Worm (Caenorhabditis elegans) whole organism, L2 larva: ENCODE measurements around the gene wrt-10.

ENCODE experiments used
- F13H6.1 ChIP-seq: sonication (generic microtip); optimal IDR thresholded peaks from 2 replicates; lab custom pipeline; 2016; ENCODE audit warnings: missing genetic modification characterization, missing compliant biosample characterization
- alr-1 ChIP-seq: fragments of 150-350 bp; optimal IDR thresholded peaks from 2 replicates; lab custom pipeline; 2014; ENCODE audit warnings: missing biosample characterization, missing genetic modification characterization
- ama-1 ChIP-seq: fragments of 150-350 bp; optimal IDR thresholded peaks from 2 replicates; lab custom pipeline; 2018; ENCODE audit warnings: inconsistent platforms
- ceh-16 ChIP-seq: fragments of 150-350 bp; optimal IDR thresholded peaks from 2 replicates; lab custom pipeline; 2014; ENCODE audit warnings: missing biosample characterization, missing genetic modification characterization
- dmd-4 ChIP-seq: sonication (generic microtip); optimal IDR thresholded peaks from 2 replicates; lab custom pipeline; 2017; ENCODE audit warnings: missing biosample characterization, missing genetic modification characterization
- elt-1 ChIP-seq: fragments of 150-350 bp; optimal IDR thresholded peaks from 2 replicates; lab custom pipeline; 2014; ENCODE audit warnings: missing biosample characterization, missing genetic modification characterization
- elt-3 ChIP-seq: sonication (generic microtip); optimal IDR thresholded peaks from 2 replicates; lab custom pipeline; 2017; ENCODE audit warnings: missing biosample characterization, missing genetic modification characterization
- fos-1 ChIP-seq: fragments of 150-350 bp; optimal IDR thresholded peaks from 2 replicates; lab custom pipeline; 2014; ENCODE audit warnings: missing biosample characterization, missing genetic modification characterization
- lin-11 ChIP-seq: fragments of 150-350 bp; sonication (generic microtip); optimal IDR thresholded peaks from 2 replicates; lab custom pipeline; 2014; ENCODE audit warnings: missing biosample characterization, missing genetic modification characterization, inconsistent platforms, mixed read lengths
- lin-13 ChIP-seq: fragments of 150-350 bp; optimal IDR thresholded peaks from 2 replicates; lab custom pipeline; 2014; ENCODE audit warnings: missing biosample characterization, missing genetic modification reagents, missing genetic modification characterization
- lsy-2 ChIP-seq, 2 experiments: fragments of 150-350 bp in 1 of 2; sonication (generic microtip) in 1 of 2; optimal IDR thresholded peaks; 2 replicates each; lab custom pipeline; 2014 to 2017; ENCODE audit warnings: missing biosample characterization in 2 of 2, missing genetic modification characterization in 2 of 2
- nhr-11 ChIP-seq: fragments of 150-350 bp; optimal IDR thresholded peaks from 2 replicates; lab custom pipeline; 2014; ENCODE audit warnings: missing biosample characterization, missing genetic modification characterization
- nhr-23 ChIP-seq: fragments of 150-350 bp; optimal IDR thresholded peaks from 2 replicates; lab custom pipeline; 2014; ENCODE audit warnings: missing biosample characterization, missing genetic modification reagents, missing genetic modification characterization
- nhr-77 ChIP-seq: fragments of 150-350 bp; optimal IDR thresholded peaks from 2 replicates; lab custom pipeline; 2014; ENCODE audit warnings: missing biosample characterization, missing genetic modification characterization
- peb-1 ChIP-seq: fragments of 150-350 bp; optimal IDR thresholded peaks from 2 replicates; lab custom pipeline; 2014; ENCODE audit warnings: missing biosample characterization, missing genetic modification characterization
- sem-4 ChIP-seq: fragments of 150-350 bp; optimal IDR thresholded peaks from 2 replicates; lab custom pipeline; 2014; ENCODE audit warnings: missing biosample characterization, missing genetic modification reagents, missing genetic modification characterization
- skn-1 ChIP-seq: sonication (generic microtip); optimal IDR thresholded peaks from 2 replicates; lab custom pipeline; 2017; ENCODE audit warnings: missing biosample characterization, missing genetic modification characterization
- sma-3 ChIP-seq: sonication (generic microtip); optimal IDR thresholded peaks from 2 replicates; lab custom pipeline; 2016; ENCODE audit warnings: missing genetic modification reagents, missing genetic modification characterization, missing compliant biosample characterization
- unc-39 ChIP-seq: fragments of 150-350 bp; optimal IDR thresholded peaks from 2 replicates; lab custom pipeline; 2014; ENCODE audit warnings: missing biosample characterization, missing genetic modification characterization
- unc-55 ChIP-seq: fragments of 150-350 bp; sonication (generic microtip); optimal IDR thresholded peaks from 3 replicates; lab custom pipeline; 2014; ENCODE audit warnings: missing biosample characterization, missing genetic modification reagents, missing genetic modification characterization
- zag-1 ChIP-seq: fragments of 150-350 bp; optimal IDR thresholded peaks from 2 replicates; lab custom pipeline; 2014; ENCODE audit warnings: missing biosample characterization, missing genetic modification characterization
- ztf-1 ChIP-seq: fragments of 200-800 bp; sonication (Bioruptor generic); conservative IDR thresholded peaks from 2 replicates; pipeline ENCODE4 v1.3.6; 2022; ENCODE audit warnings: missing genetic modification characterization, missing compliant biosample characterization
- ztf-4 ChIP-seq: fragments of 150-350 bp; optimal IDR thresholded peaks from 2 replicates; lab custom pipeline; 2014; ENCODE audit warnings: missing biosample characterization, missing genetic modification characterization

Gene wrt-10

ce11 chrII:7493599-7493998, 40.8 kb downstream of the wrt-10 start, which contains the start of gene nas-23:
TSS of gene nas-23 (minus strand) at chrII:7493699.
- TF ChIP-seq unc-39 (tag; lab: Kevin White, UChicago), result no peak
- no peak for TF ChIP-seq unc-55 (GFP tag; lab: Kevin White, UChicago)
- no peak for TF ChIP-seq nhr-23 (tag; lab: Kevin White, UChicago)
- TF ChIP-seq elt-3, result no peak
- no peak for TF ChIP-seq ama-1
- no peak for TF ChIP-seq lin-13 (GFP tag; lab: Kevin White, UChicago)
- TF ChIP-seq sma-3, result no peak
- no peak for TF ChIP-seq sem-4 (tag; lab: Kevin White, UChicago)
- no peak for TF ChIP-seq zag-1
- no peak for TF ChIP-seq ceh-16
- TF ChIP-seq nhr-77 (tag; lab: Kevin White, UChicago), result no peak
- TF ChIP-seq lin-11 (tag; lab: Kevin White, UChicago), result no peak
- no peak for TF ChIP-seq fos-1
- no peak for TF ChIP-seq dmd-4 (tag; lab: Kevin White, UChicago)
- TF ChIP-seq elt-1, result no peak
- TF ChIP-seq F13H6.1, result no peak
- TF ChIP-seq alr-1, result no peak

- TF ChIP-seq elt-3 (no peak), F13H6.1 (no peak), ztf-4 (tag; lab: Kevin White, UChicago) (no peak), lsy-2 (tag; optimal IDR thresholded peaks at IDR 0.05; lab: Kevin White, UChicago) (no peak), ztf-1 (no peak), lin-13 (GFP tag; lab: Kevin White, UChicago) (no peak), peb-1 (tag; lab: Kevin White, UChicago) (no peak), skn-1 (no peak), nhr-11 (tag; lab: Kevin White, UChicago) (no peak)
- TF ChIP-seq, all 48 proteins: peak for 0
Measured at ce11 chrII:7489605-7490004, 44.8 kb downstream of the wrt-10 start, which contains the start of gene D1022.9. TSS of gene D1022.9 (minus strand) at chrII:7489705.
